Worm (Caenorhabditis elegans): ENCODE measurements around the gene sri-66.

The sri-66 gene

ce11 chrV:17100829-17101228 lies 40.7 kb downstream of the sri-66 start, which contains the start of gene ZK218.5:
TSS of gene ZK218.5 (plus strand) at chrV:17101129.
- TF ChIP-seq lir-3 (tag; optimal IDR thresholded peaks at IDR 0.05) (no peak), snpc-4 (tag; optimal IDR thresholded peaks at IDR 0.05) (no peak), F44E2.7 (GFP tag; IDR thresholded peaks at IDR 0.05) (no peak), nhr-48 (tag; optimal IDR thresholded peaks at IDR 0.05) (no peak), unc-130 (GFP tag; optimal IDR thresholded peaks at IDR 0.05) (no peak), egl-43 (GFP tag; IDR thresholded peaks at IDR 0.05) (no peak), madf-9 (GFP tag; conservative IDR thresholded peaks at IDR 0.05) (no peak), nhr-102 (tag; optimal IDR thresholded peaks at IDR 0.05) (no peak), nhr-25 (tag; optimal IDR thresholded peaks at IDR 0.05; ENCODE audit: borderline replicate concordance, insufficient read depth) (no peak), lim-7 (GFP tag; IDR thresholded peaks at IDR 0.05) (no peak), arid-1 (GFP tag; conservative IDR thresholded peaks at IDR 0.05) (no peak), ZK546.5 (tag; optimal IDR thresholded peaks at IDR 0.05) (no peak), egl-27 (tag; optimal IDR thresholded peaks at IDR 0.05) (no peak)

- TF ChIP-seq lin-29 (GFP tag; IDR thresholded peaks at IDR 0.05), result no peak
- TF ChIP-seq php-3 (GFP tag; IDR thresholded peaks at IDR 0.05), result no peak
- TF ChIP-seq hmg-1.1 (GFP tag; IDR thresholded peaks at IDR 0.05), result no peak
- TF ChIP-seq pha-4 (GFP tag; IDR thresholded peaks at IDR 0.05), result no peak
- no peak for TF ChIP-seq pha-4 (tag; optimal IDR thresholded peaks at IDR 0.05)
- no peak for TF ChIP-seq unc-39 (tag; optimal IDR thresholded peaks at IDR 0.05)
- no peak for TF ChIP-seq zag-1 (tag; optimal IDR thresholded peaks at IDR 0.05)
- TF ChIP-seq zfp-2 (tag; optimal IDR thresholded peaks at IDR 0.05), result no peak
- TF ChIP-seq Y75B8A.6 (GFP tag; IDR thresholded peaks at IDR 0.05), result no peak
- TF ChIP-seq aly-2 (tag; optimal IDR thresholded peaks at IDR 0.05), result no peak
Observed at ce11 chrV:17104527-17104926, 44.4 kb downstream of the sri-66 start, which contains the start of gene nhr-248. TSS of gene nhr-248 (minus strand) at chrV:17104627.

ce11 chrV:17105483-17105882 lies 45.4 kb downstream of the sri-66 start, which contains the start of gene ZK218.7:
TSS of gene ZK218.7 (plus strand) at chrV:17105783.
- TF ChIP-seq mxl-2 (GFP tag; conservative IDR thresholded peaks at IDR 0.05), result no peak
- no peak for TF ChIP-seq nhr-42 (GFP tag; IDR thresholded peaks at IDR 0.05)
- TF ChIP-seq dmd-8 (GFP tag; IDR thresholded peaks at IDR 0.05), result no peak
- TF ChIP-seq nhr-102 (tag; optimal IDR thresholded peaks at IDR 0.05), result no peak
- TF ChIP-seq tag-97 (GFP tag; IDR thresholded peaks at IDR 0.05), result no peak

DNA sequence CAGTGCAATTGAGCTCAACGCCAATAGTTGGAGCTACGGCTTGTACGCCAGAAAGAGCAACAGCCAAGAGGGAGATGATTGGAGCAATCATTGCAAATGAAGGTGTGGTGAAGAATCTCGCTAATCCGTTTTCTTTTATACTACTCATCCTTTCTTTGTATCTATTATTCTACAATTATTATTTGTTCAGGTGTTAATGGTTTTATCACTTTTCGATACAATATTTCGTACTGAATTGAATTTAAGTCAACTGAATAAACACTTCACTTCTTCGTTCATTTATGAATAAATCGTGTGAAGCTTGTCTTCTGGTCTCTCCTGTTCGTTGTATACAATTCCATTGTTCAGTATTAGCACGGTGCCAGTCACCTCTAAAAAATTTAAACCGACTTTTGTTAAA lies 48.2 kb downstream of the sri-66 start, which contains the start of gene ZK218.11:
TSS of gene ZK218.11 (minus strand) at position 101 of the 400 bp plus-strand sequence.
- no peak for TF ChIP-seq ctbp-1 (GFP tag; IDR thresholded peaks at IDR 0.05)
- TF ChIP-seq zag-1 (tag; optimal IDR thresholded peaks at IDR 0.05), result no peak
- TF ChIP-seq F37D6.2 (tag; optimal IDR thresholded peaks at IDR 0.05), result no peak
- no peak for TF ChIP-seq egl-27 (tag; optimal IDR thresholded peaks at IDR 0.05)
- no peak for TF ChIP-seq mxl-2 (GFP tag; conservative IDR thresholded peaks at IDR 0.05)
- TF ChIP-seq R02D3.7 (tag; optimal IDR thresholded peaks at IDR 0.05), result no peak
- no peak for TF ChIP-seq D1046.2 (GFP tag; IDR thresholded peaks at IDR 0.05)
- no peak for TF ChIP-seq mdt-29 (GFP tag; IDR thresholded peaks at IDR 0.05)
- TF ChIP-seq nhr-28 (tag; optimal IDR thresholded peaks at IDR 0.05), result no peak
